Worm (Caenorhabditis elegans) whole organism, dauer: Measurements from ENCODE around the gene T25B6.6.

ENCODE experiments used
- unc-62 ChIP-seq: sonication (generic microtip); optimal IDR thresholded peaks from 2 replicates; lab custom pipeline; 2017; ENCODE audit warnings: missing biosample characterization, missing genetic modification reagents, missing genetic modification characterization

T25B6.6 gene

ce11 chrX:9023816-9024215 is 1.1 kb upstream of the T25B6.6 start:
- no peak for TF ChIP-seq unc-62 (GFP tag; lab: Kevin White, UChicago)

ce11 chrX:9021645-9022044 is 1.0 kb downstream of the T25B6.6 start, which contains the start of gene T25B6.5:
TSS of gene T25B6.5 (minus strand) at chrX:9021745.
- TF ChIP-seq unc-62 (GFP tag; lab: Kevin White, UChicago): no peak

ce11 chrX:9015420-9015819 is 7.3 kb downstream of the T25B6.6 start, which contains the start of gene T25B6.4:
TSS of gene T25B6.4 (plus strand) at chrX:9015720.
- no peak for TF ChIP-seq unc-62 (GFP tag; lab: Kevin White, UChicago)

ce11 chrX:9014451-9014850 is 8.2 kb downstream of the T25B6.6 start:
- no peak for TF ChIP-seq unc-62 (GFP tag; lab: Kevin White, UChicago)

ce11 chrX:9011471-9011870 is 11.2 kb downstream of the T25B6.6 start:
- no peak for TF ChIP-seq unc-62 (GFP tag; lab: Kevin White, UChicago)

ce11 chrX:9010418-9010817 is 12.3 kb downstream of the T25B6.6 start, which contains the start of gene C24A3.9:
TSS of gene C24A3.9 (minus strand) at chrX:9010518.
- no peak for TF ChIP-seq unc-62 (GFP tag; lab: Kevin White, UChicago)

- no peak for TF ChIP-seq unc-62 (GFP tag; lab: Kevin White, UChicago)
Measured at ce11 chrX:8998809-8999208, 23.9 kb downstream of the T25B6.6 start, which contains the start of gene C24A3.1. TSS of gene C24A3.1 (plus strand) at chrX:8999071.

ce11 chrX:8997450-8998075 is 25.1 kb downstream of the T25B6.6 start, which contains the start of gene C24A3.2:
TSS of gene C24A3.2 (plus strand) at chrX:8997500.
- TF ChIP-seq unc-62 (GFP tag; lab: Kevin White, UChicago): no peak

- no peak for TF ChIP-seq unc-62 (GFP tag; lab: Kevin White, UChicago)
Measured at ce11 chrX:8996496-8997116, 26.1 kb downstream of the T25B6.6 start.

ce11 chrX:8995527-8995946 is 27.1 kb downstream of the T25B6.6 start:
- no peak for TF ChIP-seq unc-62 (GFP tag; lab: Kevin White, UChicago)

- TF ChIP-seq unc-62 (GFP tag; lab: Kevin White, UChicago): no peak
Measured at ce11 chrX:8991856-8992456, 30.7 kb downstream of the T25B6.6 start, which contains the start of gene C24A3.4. TSS of gene C24A3.4 (plus strand) at chrX:8992406.

ce11 chrX:8987828-8988227 is 34.9 kb downstream of the T25B6.6 start, which contains the start of gene twk-18:
TSS of gene twk-18 (plus strand) at chrX:8988128.
- TF ChIP-seq unc-62 (GFP tag; lab: Kevin White, UChicago): no peak

- no peak for TF ChIP-seq unc-62 (GFP tag; lab: Kevin White, UChicago)
Measured at ce11 chrX:8986452-8986851, 36.2 kb downstream of the T25B6.6 start.

ce11 chrX:8980676-8981075 is 42.0 kb downstream of the T25B6.6 start, which contains the start of gene nmur-1:
TSS of gene nmur-1 (plus strand) at chrX:8980976.
- no peak for TF ChIP-seq unc-62 (GFP tag; lab: Kevin White, UChicago)
